Worm (Caenorhabditis elegans) whole organism, mixed stage, embryonic: ENCODE results near the gene srw-97.
"Not testable (repeated sequence)": the region's sequence is repeated elsewhere in the genome, so short reads cannot be mapped to it uniquely, and the experiment has no call there.

ENCODE experiments used
- flh-1 ChIP-seq: fragments of 200-800 bp; sonication (Bioruptor generic); optimal IDR thresholded peaks from 2 replicates; lab custom pipeline; 2018; ENCODE audit warnings: mild to moderate bottlenecking, missing genetic modification characterization, moderate library complexity, missing compliant biosample characterization
- lsy-2 ChIP-seq: fragments of 150-350 bp; optimal IDR thresholded peaks from 2 replicates; lab custom pipeline; 2014; ENCODE audit warnings: missing biosample characterization, missing genetic modification characterization
- mls-2 ChIP-seq: sonication (generic microtip); optimal IDR thresholded peaks from 2 replicates; lab custom pipeline; 2016; ENCODE audit warnings: mild to moderate bottlenecking, missing genetic modification characterization, moderate library complexity, missing compliant biosample characterization
- ztf-11 ChIP-seq: fragments of 150-350 bp; optimal IDR thresholded peaks from 2 replicates; lab custom pipeline; 2014; ENCODE audit warnings: missing biosample characterization, missing genetic modification characterization

ce11 chrII:1633490-1633889 lies 35.3 kb downstream of the srw-97 start, which contains the start of gene C08E3.1:
- TF ChIP-seq mls-2; lsy-2 (tag; lab: Kevin White, UChicago); ztf-11 (tag; lab: Kevin White, UChicago); flh-1: not testable (repeated sequence)
